Worm (Caenorhabditis elegans) whole organism, dauer: ENCODE data around the gene jkk-1.

Experiments
- unc-62 ChIP-seq: sonication (generic microtip); optimal IDR thresholded peaks from 2 replicates; lab custom pipeline; 2017; ENCODE audit warnings: missing biosample characterization, missing genetic modification reagents, missing genetic modification characterization

jkk-1 gene

DNA sequence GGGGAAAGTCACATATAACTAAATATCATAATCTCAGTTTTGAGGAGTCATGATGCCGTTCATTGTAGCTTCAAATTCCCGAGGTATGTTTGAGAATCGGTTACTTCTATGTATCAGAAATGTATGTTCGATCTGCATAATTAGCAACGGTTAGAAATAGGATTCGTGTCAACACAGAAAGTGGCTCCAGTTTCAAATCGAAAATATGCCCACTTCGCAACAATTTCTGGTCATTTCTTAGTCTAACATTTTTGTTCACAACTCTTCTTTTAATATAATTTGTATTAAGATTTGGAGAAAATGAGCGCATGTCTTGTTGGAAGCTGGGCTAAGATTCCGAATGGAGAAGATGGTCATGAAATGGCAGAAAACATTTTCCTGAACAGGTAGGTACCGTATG lies 45.2 kb downstream of the jkk-1 start, which contains the start of gene pks-1:
TSS of gene pks-1 (plus strand) at position 301 of the 400 bp plus-strand sequence.
- TF ChIP-seq unc-62 (GFP tag; lab: Kevin White, UChicago), result no peak

DNA sequence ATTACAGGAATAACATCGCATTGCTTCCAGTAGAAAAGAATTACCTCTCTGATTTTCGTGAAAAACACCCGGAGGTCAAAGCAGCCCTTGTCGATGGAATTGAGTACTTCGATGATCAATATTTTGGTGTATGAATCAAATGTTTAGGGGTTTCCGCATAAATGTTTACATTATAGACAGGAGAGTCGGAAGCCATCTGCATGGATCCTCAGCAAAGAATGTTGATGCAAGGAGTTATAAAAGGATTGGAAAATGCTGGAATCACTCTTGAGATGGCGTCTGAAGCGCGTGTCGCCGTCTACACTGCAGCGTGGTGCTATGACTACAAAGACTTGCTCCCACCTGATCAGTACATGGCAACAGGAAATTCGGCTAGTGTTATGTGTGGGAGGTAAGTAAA lies 46.0 kb downstream of the jkk-1 start, which contains the start of gene C41A3.2:
TSS of gene C41A3.2 (minus strand) at position 101 of the 400 bp plus-strand sequence.
- TF ChIP-seq unc-62 (GFP tag; lab: Kevin White, UChicago), result no peak
